Worm (Caenorhabditis elegans) whole organism, midembryonic: ENCODE data around the gene srh-146.

Experiments
- T22C8.4 ChIP-seq: fragments of 200-800 bp; sonication (Bioruptor generic); IDR thresholded peaks from 2 replicates; pipeline ENCODE4 v1.3.6; 2022; ENCODE audit warnings: missing genetic modification characterization, missing compliant biosample characterization
- cog-1 ChIP-seq: sonication (generic microtip); optimal IDR thresholded peaks from 2 replicates; lab custom pipeline; 2016; ENCODE audit warnings: missing genetic modification characterization, missing compliant biosample characterization
- flt-1 ChIP-seq: fragments of 200-800 bp; sonication (Bioruptor generic); IDR thresholded peaks from 2 replicates; pipeline ENCODE4 v1.3.6; 2022; ENCODE audit warnings: missing genetic modification characterization, missing compliant biosample characterization
- klf-2 ChIP-seq: fragments of 200-800 bp; sonication (Bioruptor generic); conservative IDR thresholded peaks from 2 replicates; pipeline ENCODE4 v1.3.6; 2022; ENCODE audit warnings: missing genetic modification reagents, missing genetic modification characterization, missing compliant biosample characterization
- med-1 ChIP-seq: sonication (generic microtip); optimal IDR thresholded peaks from 2 replicates; lab custom pipeline; 2017; ENCODE audit warnings: missing genetic modification characterization, mild to moderate bottlenecking, missing compliant biosample characterization, antibody characterized with exemption, missing genetic modification reagents; ENCODE audit not compliant: insufficient read depth
- ref-1 ChIP-seq: fragments of 200-800 bp; sonication (Bioruptor generic); conservative IDR thresholded peaks from 2 replicates; pipeline ENCODE4 v1.3.6; 2022; ENCODE audit warnings: missing genetic modification reagents, missing genetic modification characterization, missing compliant biosample characterization
- tab-1 ChIP-seq: fragments of 200-800 bp; sonication (Bioruptor generic); IDR thresholded peaks from 2 replicates; pipeline ENCODE4 v1.3.6; 2022; ENCODE audit warnings: missing genetic modification characterization, missing compliant biosample characterization
- ztf-23 ChIP-seq: fragments of 200-800 bp; sonication (Bioruptor generic); IDR thresholded peaks from 2 replicates; pipeline ENCODE4 v1.3.6; 2022; ENCODE audit warnings: missing genetic modification reagents, missing genetic modification characterization, missing compliant biosample characterization
- ztf-29 ChIP-seq: fragments of 200-800 bp; sonication (Bioruptor generic); IDR thresholded peaks from 2 replicates; pipeline ENCODE4 v1.3.6; 2022; ENCODE audit warnings: missing genetic modification reagents, missing genetic modification characterization, missing compliant biosample characterization

Gene srh-146

DNA sequence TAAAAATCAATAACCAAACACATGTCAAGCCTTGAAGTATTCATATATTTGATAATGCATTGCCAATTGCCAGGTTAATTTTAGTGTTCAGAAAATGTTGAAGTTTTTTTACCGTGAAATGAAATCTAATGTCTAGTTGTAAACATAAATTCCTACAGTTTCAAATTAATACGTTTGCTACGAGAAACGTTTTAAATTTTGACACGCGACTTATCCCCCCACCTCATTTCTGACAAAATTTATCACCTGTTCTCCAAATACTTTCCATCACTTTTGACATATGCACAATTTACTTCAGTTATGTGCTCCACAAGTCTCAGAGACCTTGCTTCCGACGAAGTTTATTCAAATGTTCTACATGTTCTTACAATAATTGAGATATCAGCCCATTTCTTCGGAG lies at the start of gene srh-146:
Gene srh-146, plus strand, starts transcription at position 301 of the 400 bp plus-strand sequence.
- no peak for TF ChIP-seq ref-1 (GFP tag; lab: Robert Waterston, UW)
- TF ChIP-seq flt-1 (GFP tag; lab: Robert Waterston, UW) = no peak
- TF ChIP-seq ztf-23 (GFP tag; lab: Robert Waterston, UW) = no peak
- TF ChIP-seq ztf-29 (GFP tag; lab: Robert Waterston, UW) = no peak
- TF ChIP-seq T22C8.4 (GFP tag; lab: Robert Waterston, UW) = no peak
- no peak for TF ChIP-seq klf-2 (GFP tag; lab: Robert Waterston, UW)
- no peak for TF ChIP-seq tab-1 (GFP tag; lab: Robert Waterston, UW)
- TF ChIP-seq cog-1 (tag; lab: Kevin White, UChicago) = no peak
- no peak for TF ChIP-seq med-1

DNA sequence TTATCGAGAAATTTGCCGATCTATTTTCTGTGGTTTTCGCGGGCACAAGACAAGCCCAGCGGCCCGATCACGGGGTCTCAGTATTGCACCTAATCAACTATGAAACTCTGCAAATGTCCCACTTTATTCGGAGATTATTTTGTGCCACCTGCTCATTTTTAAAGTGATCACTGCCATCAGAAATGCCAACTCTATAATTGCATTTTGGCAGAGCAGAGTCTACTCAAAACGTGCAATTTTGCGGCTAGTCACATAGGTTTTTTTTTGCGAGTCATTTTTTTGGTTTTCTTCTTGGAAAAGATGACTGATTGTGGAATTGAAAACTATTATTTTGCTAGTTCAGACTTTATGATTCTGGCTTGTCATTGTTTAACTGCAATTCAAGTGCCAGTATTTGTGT lies 49.1 kb upstream of the srh-146 start, which contains the start of gene srh-240:
Gene srh-240, plus strand, starts transcription at position 301 of the 400 bp plus-strand sequence.
- TF ChIP-seq klf-2 (GFP tag; lab: Robert Waterston, UW) (no peak), tab-1 (GFP tag; lab: Robert Waterston, UW) (no peak), ztf-29 (GFP tag; lab: Robert Waterston, UW) (no peak), cog-1 (tag; lab: Kevin White, UChicago) (no peak), med-1 (no peak), ref-1 (GFP tag; lab: Robert Waterston, UW) (no peak), flt-1 (GFP tag; lab: Robert Waterston, UW) (no peak), ztf-23 (GFP tag; lab: Robert Waterston, UW) (no peak), T22C8.4 (GFP tag; lab: Robert Waterston, UW) (no peak)

DNA sequence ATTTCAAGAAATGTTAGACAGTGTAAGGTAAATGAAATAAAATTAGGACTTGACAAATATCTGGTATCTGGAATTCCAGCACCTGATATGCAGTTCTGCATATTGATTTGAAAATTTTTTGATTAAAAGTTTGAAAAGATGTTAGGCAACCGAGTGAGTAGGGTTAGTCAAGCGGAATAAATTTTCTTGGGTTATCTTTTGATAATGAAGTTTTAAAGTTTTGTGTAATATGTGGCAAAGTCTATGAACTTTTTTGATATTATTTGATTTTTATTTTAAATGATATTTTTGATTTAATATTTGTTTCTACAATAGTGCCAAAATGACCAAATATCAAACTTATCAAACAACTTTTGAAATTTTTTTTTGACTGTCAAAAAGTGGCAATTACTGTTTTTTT lies 44.5 kb upstream of the srh-146 start, which contains the start of gene srh-241:
Gene srh-241, minus strand, starts transcription at position 101 of the 400 bp plus-strand sequence.
- TF ChIP-seq cog-1 (tag; lab: Kevin White, UChicago) = no peak
- TF ChIP-seq ref-1 (GFP tag; lab: Robert Waterston, UW) = no peak
- no peak for TF ChIP-seq ztf-23 (GFP tag; lab: Robert Waterston, UW)
- TF ChIP-seq tab-1 (GFP tag; lab: Robert Waterston, UW) = no peak
- TF ChIP-seq T22C8.4 (GFP tag; lab: Robert Waterston, UW) = no peak
- TF ChIP-seq ztf-29 (GFP tag; lab: Robert Waterston, UW) = no peak
- no peak for TF ChIP-seq klf-2 (GFP tag; lab: Robert Waterston, UW)
- TF ChIP-seq med-1 = no peak
- TF ChIP-seq flt-1 (GFP tag; lab: Robert Waterston, UW) = no peak

DNA sequence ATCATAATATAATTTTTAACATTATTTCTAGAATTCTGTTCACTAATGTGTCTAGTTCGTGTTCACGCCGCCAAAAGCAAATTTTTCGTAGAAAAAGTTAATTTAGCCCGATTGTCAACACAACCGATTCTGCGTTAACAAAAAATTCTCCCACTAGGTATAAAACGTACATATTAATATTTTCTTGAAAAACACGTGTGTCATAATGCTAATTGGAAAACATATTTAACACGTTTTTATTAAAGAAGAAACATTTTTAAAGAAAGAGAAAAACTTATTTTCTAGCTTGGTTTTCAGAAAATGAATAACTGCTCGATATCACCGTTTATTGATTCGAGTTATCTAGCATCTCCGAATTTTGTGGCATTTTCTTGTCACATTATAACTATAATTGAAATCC lies 43.9 kb upstream of the srh-146 start, which contains the start of gene srh-243:
Gene srh-243, plus strand, starts transcription at position 301 of the 400 bp plus-strand sequence.
- TF ChIP-seq cog-1 (tag; lab: Kevin White, UChicago) = no peak
- TF ChIP-seq ztf-23 (GFP tag; lab: Robert Waterston, UW) = no peak
- TF ChIP-seq ztf-29 (GFP tag; lab: Robert Waterston, UW) = no peak
- TF ChIP-seq T22C8.4 (GFP tag; lab: Robert Waterston, UW) = no peak
- TF ChIP-seq klf-2 (GFP tag; lab: Robert Waterston, UW) = no peak
- TF ChIP-seq med-1 = no peak
- no peak for TF ChIP-seq ref-1 (GFP tag; lab: Robert Waterston, UW)

DNA sequence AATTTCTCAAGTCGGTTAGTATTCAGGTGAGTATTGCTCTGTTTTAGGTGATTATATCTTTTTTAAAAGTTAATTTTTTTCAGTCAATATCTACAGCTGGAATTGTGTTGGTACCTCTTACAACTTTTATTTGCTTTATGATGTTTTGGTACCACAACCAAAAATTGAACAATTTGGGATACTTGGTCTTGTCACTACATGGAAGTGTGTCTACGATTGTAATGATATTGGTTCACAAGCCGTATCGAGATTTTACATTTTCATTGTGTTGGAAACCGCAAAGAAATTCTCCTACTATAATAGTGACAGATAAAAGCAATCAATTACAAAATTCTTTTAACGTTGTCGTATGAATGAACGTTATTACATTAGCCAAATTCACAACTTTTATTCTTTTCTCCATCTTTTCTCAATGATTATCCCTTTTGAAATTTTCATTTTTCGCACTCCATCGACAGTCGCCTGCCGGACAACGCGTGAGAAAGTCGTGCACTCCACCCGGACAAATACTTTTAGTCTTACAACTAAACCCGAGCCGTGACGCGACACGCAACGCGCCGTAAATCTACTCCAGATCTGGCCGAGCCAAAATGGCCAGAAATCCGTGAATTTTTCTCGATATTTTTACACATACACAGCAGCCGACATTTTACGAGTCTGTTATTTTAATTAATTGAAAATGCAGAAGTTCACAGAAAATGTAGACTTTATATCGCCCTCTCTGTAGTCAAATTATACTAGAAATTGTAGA lies 42.1 kb upstream of the srh-146 start:
- TF ChIP-seq T22C8.4 (GFP tag; lab: Robert Waterston, UW) (no peak), flt-1 (GFP tag; lab: Robert Waterston, UW) (no peak), tab-1 (GFP tag; lab: Robert Waterston, UW) (no peak), ztf-23 (GFP tag; lab: Robert Waterston, UW) (no peak), cog-1 (tag; lab: Kevin White, UChicago) (no peak), klf-2 (GFP tag; lab: Robert Waterston, UW) (no peak), ztf-29 (GFP tag; lab: Robert Waterston, UW) (no peak), med-1 (no peak), ref-1 (GFP tag; lab: Robert Waterston, UW) (no peak)

DNA sequence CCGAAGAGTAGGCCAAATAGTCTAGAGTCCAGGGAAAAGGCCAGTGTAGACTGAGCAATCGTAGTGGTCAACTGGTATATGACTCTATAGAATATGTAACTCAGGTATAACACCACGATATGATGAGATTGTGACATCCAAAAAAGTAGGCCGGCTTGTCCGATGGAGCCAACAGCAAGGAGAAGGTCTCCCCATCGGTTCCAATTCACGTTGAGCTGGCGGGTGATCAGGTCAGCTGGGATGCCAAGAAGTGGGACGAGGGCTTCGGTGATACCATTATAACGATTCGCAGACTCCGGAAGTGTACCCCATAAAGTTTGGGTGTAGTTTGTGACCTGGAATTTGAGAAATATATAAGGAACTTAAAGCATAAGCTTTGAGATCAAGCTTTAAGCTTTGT lies 41.1 kb upstream of the srh-146 start:
- TF ChIP-seq tab-1 (GFP tag; lab: Robert Waterston, UW) = no peak
- no peak for TF ChIP-seq ref-1 (GFP tag; lab: Robert Waterston, UW)
- TF ChIP-seq cog-1 (tag; lab: Kevin White, UChicago) = no peak
- no peak for TF ChIP-seq med-1
- no peak for TF ChIP-seq ztf-29 (GFP tag; lab: Robert Waterston, UW)
- TF ChIP-seq ztf-23 (GFP tag; lab: Robert Waterston, UW) = no peak
- no peak for TF ChIP-seq flt-1 (GFP tag; lab: Robert Waterston, UW)
- no peak for TF ChIP-seq klf-2 (GFP tag; lab: Robert Waterston, UW)
- TF ChIP-seq T22C8.4 (GFP tag; lab: Robert Waterston, UW) = no peak

DNA sequence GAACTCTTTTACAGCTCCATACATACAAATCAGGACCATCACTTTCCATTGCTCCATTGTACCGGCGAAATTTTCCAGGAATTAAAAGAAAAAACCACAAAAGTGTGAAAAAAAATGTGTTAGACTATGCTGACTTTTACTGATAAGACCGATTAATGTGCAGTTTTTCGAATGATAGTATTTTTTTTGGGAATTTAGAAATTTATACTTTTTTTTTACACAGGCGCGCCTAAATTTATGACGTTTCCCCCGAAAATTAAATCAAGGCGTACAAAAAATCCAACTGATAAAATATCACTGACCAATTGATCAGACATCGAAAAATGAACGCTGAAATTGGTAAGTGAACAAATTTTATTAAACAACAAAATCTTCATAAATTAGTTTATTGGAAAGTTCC lies 38.6 kb upstream of the srh-146 start, which contains the start of gene folt-2:
Gene folt-2, minus strand, starts transcription at position 179 of the 400 bp plus-strand sequence.
- TF ChIP-seq klf-2 (GFP tag; lab: Robert Waterston, UW) (no peak), med-1 (no peak), tab-1 (GFP tag; lab: Robert Waterston, UW) (no peak), ztf-23 (GFP tag; lab: Robert Waterston, UW) (no peak), ztf-29 (GFP tag; lab: Robert Waterston, UW) (no peak), flt-1 (GFP tag; lab: Robert Waterston, UW) (no peak), cog-1 (tag; lab: Kevin White, UChicago) (no peak), T22C8.4 (GFP tag; lab: Robert Waterston, UW) (no peak), ref-1 (GFP tag; lab: Robert Waterston, UW) (no peak)

DNA sequence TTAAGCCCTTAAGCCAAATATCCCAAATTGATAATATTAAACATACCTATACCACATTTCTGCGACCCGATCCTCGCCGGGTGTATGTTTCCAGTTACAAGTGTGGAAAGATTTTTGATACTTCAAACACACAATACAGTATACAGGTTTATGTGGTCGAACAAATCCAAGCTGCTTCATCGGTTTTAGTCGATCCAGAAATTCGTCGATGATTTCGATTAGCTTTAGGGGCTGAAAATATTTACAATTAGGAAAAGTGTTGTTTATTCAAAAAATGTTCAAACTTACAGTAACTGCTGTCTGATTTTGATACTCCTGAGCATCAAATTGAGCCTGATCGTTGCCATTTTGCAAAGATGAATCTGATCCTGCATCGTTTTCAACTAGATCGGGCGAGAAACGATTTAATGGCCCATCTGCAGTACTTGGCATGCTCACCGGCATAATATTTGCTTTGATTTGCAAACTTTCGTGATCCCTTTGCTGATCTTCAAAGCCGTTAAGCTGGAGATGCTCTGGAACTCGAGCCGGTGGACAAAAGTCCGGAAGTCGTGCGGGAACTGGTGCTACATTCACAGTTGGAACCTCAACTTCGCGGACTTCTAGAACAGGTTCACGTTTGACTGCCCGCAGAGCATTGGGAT lies 37.7 kb upstream of the srh-146 start:
- TF ChIP-seq cog-1 (tag; lab: Kevin White, UChicago) (no peak), med-1 (no peak), klf-2 (GFP tag; lab: Robert Waterston, UW) (no peak), T22C8.4 (GFP tag; lab: Robert Waterston, UW) (no peak), ztf-29 (GFP tag; lab: Robert Waterston, UW) (no peak), ztf-23 (GFP tag; lab: Robert Waterston, UW) (no peak), ref-1 (GFP tag; lab: Robert Waterston, UW) (no peak), flt-1 (GFP tag; lab: Robert Waterston, UW) (no peak), tab-1 (GFP tag; lab: Robert Waterston, UW) (no peak)
